Worm (Caenorhabditis elegans) whole organism, L4 larva: ENCODE measurements around the gene lido-11.
"Not testable (repeated sequence)": the region's sequence is repeated elsewhere in the genome, so short reads cannot be mapped to it uniquely, and the experiment has no call there.

Source experiments
- F26F4.8 ChIP-seq: fragments of 200-800 bp; sonication (Bioruptor generic); conservative IDR thresholded peaks from 2 replicates; pipeline ENCODE4 v1.3.6; 2022; ENCODE audit warnings: missing genetic modification characterization, missing compliant biosample characterization
- F37D6.2 ChIP-seq: sonication (generic microtip); optimal IDR thresholded peaks from 2 replicates; lab custom pipeline; 2016; ENCODE audit warnings: mild to moderate bottlenecking, missing genetic modification characterization, missing compliant biosample characterization
- F44E2.7 ChIP-seq: fragments of 200-800 bp; sonication (Bioruptor generic); IDR thresholded peaks from 2 replicates; pipeline ENCODE4 v2.1.2; 2022; ENCODE audit warnings: missing genetic modification characterization, missing compliant biosample characterization
- R02D3.7 ChIP-seq: fragments of 150-350 bp; sonication (generic microtip); optimal IDR thresholded peaks from 3 replicates; lab custom pipeline; 2014; ENCODE audit warnings: missing biosample characterization, missing genetic modification characterization
- Y105C5A.15 ChIP-seq: fragments of 200-800 bp; sonication (Bioruptor generic); IDR thresholded peaks from 2 replicates; pipeline ENCODE4 v1.3.6; 2022; ENCODE audit warnings: missing genetic modification characterization, missing compliant biosample characterization
- Y5F2A.4 ChIP-seq: fragments of 200-800 bp; sonication (Bioruptor generic); optimal IDR thresholded peaks from 2 replicates; lab custom pipeline; 2018; ENCODE audit warnings: mild to moderate bottlenecking, missing genetic modification characterization, missing compliant biosample characterization
- ZK337.2 ChIP-seq: fragments of 200-800 bp; sonication (Bioruptor generic); IDR thresholded peaks from 2 replicates; pipeline ENCODE4 v1.3.6; 2022; ENCODE audit warnings: missing genetic modification reagents, missing genetic modification characterization, missing compliant biosample characterization
- aha-1 ChIP-seq: fragments of 150-350 bp; peaks from one replicate; lab custom pipeline; 2014; ENCODE audit warnings: missing biosample characterization, missing genetic modification characterization
- ceh-20 ChIP-seq: fragments of 200-800 bp; sonication (Bioruptor generic); IDR thresholded peaks from 2 replicates; pipeline ENCODE4 v1.3.6; 2022; ENCODE audit warnings: missing genetic modification reagents, missing genetic modification characterization, missing compliant biosample characterization
- ceh-28 ChIP-seq: fragments of 150-350 bp; optimal IDR thresholded peaks from 2 replicates; lab custom pipeline; 2014; ENCODE audit warnings: missing biosample characterization, missing genetic modification reagents, missing genetic modification characterization
- ceh-62 ChIP-seq: sonication (generic microtip); optimal IDR thresholded peaks from 2 replicates; lab custom pipeline; 2017; ENCODE audit warnings: missing biosample characterization, missing genetic modification characterization
- ceh-82 ChIP-seq: sonication (generic microtip); optimal IDR thresholded peaks from 2 replicates; lab custom pipeline; 2017; ENCODE audit warnings: missing biosample characterization, missing genetic modification characterization
- cey-2 ChIP-seq: sonication (generic microtip); optimal IDR thresholded peaks from 3 replicates; lab custom pipeline; 2017; ENCODE audit warnings: missing genetic modification characterization, mild to moderate bottlenecking, missing compliant biosample characterization, antibody characterized with exemption, borderline replicate concordance; ENCODE audit not compliant: insufficient read depth
- ctbp-1 ChIP-seq: fragments of 200-800 bp; sonication (Bioruptor generic); IDR thresholded peaks from 2 replicates; pipeline ENCODE4 v1.3.6; 2022; ENCODE audit warnings: missing genetic modification reagents, missing genetic modification characterization, missing compliant biosample characterization
- dmd-8 ChIP-seq: fragments of 200-800 bp; sonication (Bioruptor generic); IDR thresholded peaks from 2 replicates; pipeline ENCODE4 v1.3.6; 2022; ENCODE audit warnings: missing genetic modification characterization, missing compliant biosample characterization
- dpl-1 ChIP-seq: fragments of 150-350 bp; optimal IDR thresholded peaks from 2 replicates; lab custom pipeline; 2014; ENCODE audit warnings: missing biosample characterization, missing genetic modification reagents, missing genetic modification characterization
- dve-1 ChIP-seq: sonication (generic microtip); optimal IDR thresholded peaks from 2 replicates; lab custom pipeline; 2017; ENCODE audit warnings: antibody characterized with exemption, mild to moderate bottlenecking, missing genetic modification characterization, missing compliant biosample characterization; ENCODE audit not compliant: insufficient read depth
- egl-43 ChIP-seq: fragments of 200-800 bp; sonication (Bioruptor generic); IDR thresholded peaks from 2 replicates; pipeline ENCODE4 v1.3.6; 2022; ENCODE audit warnings: missing genetic modification reagents, missing genetic modification characterization, missing compliant biosample characterization
- fkh-10 ChIP-seq: fragments of 150-350 bp; optimal IDR thresholded peaks from 2 replicates; lab custom pipeline; 2014; ENCODE audit warnings: missing biosample characterization, missing genetic modification reagents, missing genetic modification characterization
- jun-1 ChIP-seq: fragments of 150-350 bp; optimal IDR thresholded peaks from 2 replicates; lab custom pipeline; 2014; ENCODE audit warnings: missing biosample characterization, missing genetic modification reagents, missing genetic modification characterization
- lin-15B ChIP-seq: fragments of 150-350 bp; sonication (generic microtip); optimal IDR thresholded peaks from 3 replicates; lab custom pipeline; 2014; ENCODE audit warnings: missing biosample characterization, missing genetic modification characterization
- lin-38 ChIP-seq: fragments of 200-800 bp; sonication (Bioruptor generic); IDR thresholded peaks from 2 replicates; pipeline ENCODE4 v1.3.6; 2022; ENCODE audit warnings: missing genetic modification reagents, missing genetic modification characterization, missing compliant biosample characterization
- madf-9 ChIP-seq: fragments of 200-800 bp; sonication (Bioruptor generic); conservative IDR thresholded peaks from 2 replicates; pipeline ENCODE4 v1.3.6; 2022; ENCODE audit warnings: missing genetic modification reagents, missing genetic modification characterization, missing compliant biosample characterization
- mes-2 ChIP-seq: sonication (generic microtip); optimal IDR thresholded peaks from 2 replicates; lab custom pipeline; 2016; ENCODE audit warnings: missing genotype, mild to moderate bottlenecking, missing genetic modification characterization, missing compliant biosample characterization; ENCODE audit not compliant: poor library complexity, severe bottlenecking
- nhr-102 ChIP-seq: sonication (generic microtip); optimal IDR thresholded peaks from 2 replicates; lab custom pipeline; 2016; ENCODE audit warnings: mild to moderate bottlenecking, missing genetic modification characterization, moderate library complexity, missing compliant biosample characterization
- nhr-41 ChIP-seq: fragments of 200-800 bp; sonication (Bioruptor generic); IDR thresholded peaks from 2 replicates; pipeline ENCODE4 v1.3.6; 2022; ENCODE audit warnings: missing genetic modification reagents, missing genetic modification characterization, missing compliant biosample characterization
- nhr-42 ChIP-seq: fragments of 200-800 bp; sonication (Bioruptor generic); IDR thresholded peaks from 2 replicates; pipeline ENCODE4 v1.3.6; 2022; ENCODE audit warnings: missing genetic modification characterization, missing compliant biosample characterization
- nhr-6 ChIP-seq: fragments of 150-350 bp; optimal IDR thresholded peaks from 2 replicates; lab custom pipeline; 2014; ENCODE audit warnings: missing biosample characterization, missing genetic modification characterization
- pha-4 ChIP-seq, 2 experiments: fragments of 150-350 bp in 1 of 2; fragments of 200-800 bp in 1 of 2; sonication (Bioruptor generic) in 1 of 2; IDR thresholded peaks in 1 of 2; optimal IDR thresholded peaks in 1 of 2; 2 replicates each; pipeline versions ENCODE4 v1.3.6 to Lab custom; 2014 to 2022; ENCODE audit warnings: missing genetic modification characterization in 2 of 2, missing genetic modification reagents in 2 of 2, missing biosample characterization in 1 of 2, missing compliant biosample characterization in 1 of 2
- sdz-12 ChIP-seq: fragments of 200-800 bp; sonication (Bioruptor generic); optimal IDR thresholded peaks from 2 replicates; lab custom pipeline; 2018; ENCODE audit warnings: mild to moderate bottlenecking, missing genetic modification characterization, missing compliant biosample characterization
- set-16 ChIP-seq: fragments of 200-800 bp; sonication (Bioruptor generic); IDR thresholded peaks from 2 replicates; pipeline ENCODE4 v1.3.6; 2022; ENCODE audit warnings: missing genetic modification reagents, missing genetic modification characterization, missing compliant biosample characterization
- skn-1 ChIP-seq: fragments of 150-350 bp; optimal IDR thresholded peaks from 2 replicates; lab custom pipeline; 2014; ENCODE audit warnings: missing biosample characterization, missing genetic modification characterization
- spr-3 ChIP-seq: fragments of 200-800 bp; sonication (Bioruptor generic); optimal IDR thresholded peaks from 2 replicates; lab custom pipeline; 2018; ENCODE audit warnings: mild to moderate bottlenecking, missing genetic modification characterization, missing compliant biosample characterization
- tag-97 ChIP-seq: fragments of 200-800 bp; sonication (Bioruptor generic); IDR thresholded peaks from 2 replicates; pipeline ENCODE4 v1.3.6; 2022; ENCODE audit warnings: missing genetic modification characterization, missing compliant biosample characterization
- tra-1 ChIP-seq: fragments of 200-800 bp; sonication (Bioruptor generic); IDR thresholded peaks from 2 replicates; pipeline ENCODE4 v1.3.6; 2022; ENCODE audit warnings: missing genetic modification reagents, missing genetic modification characterization, missing compliant biosample characterization
- unc-62 ChIP-seq, 3 experiments: fragments of 150-350 bp in 1 of 3; sonication (generic microtip); optimal IDR thresholded peaks in 2 of 3; peaks in 1 of 3; 1 replicate in 1 of 3; 2 replicates in 2 of 3; lab custom pipeline; 2014 to 2017; ENCODE audit warnings: missing biosample characterization in 3 of 3, missing genetic modification characterization in 3 of 3, missing genetic modification reagents in 3 of 3, missing genotype in 1 of 3
- vab-7 ChIP-seq: fragments of 200-800 bp; sonication (Bioruptor generic); IDR thresholded peaks from 2 replicates; pipeline ENCODE4 v1.3.6; 2022; ENCODE audit warnings: missing genetic modification reagents, missing genetic modification characterization, missing compliant biosample characterization
- zfp-2 ChIP-seq: sonication (generic microtip); optimal IDR thresholded peaks from 2 replicates; lab custom pipeline; 2016; ENCODE audit warnings: mild to moderate bottlenecking, missing genetic modification characterization, missing compliant biosample characterization
- ztf-7 ChIP-seq: fragments of 150-350 bp; optimal IDR thresholded peaks from 2 replicates; lab custom pipeline; 2014; ENCODE audit warnings: missing biosample characterization, missing genetic modification characterization

lido-11 gene

DNA sequence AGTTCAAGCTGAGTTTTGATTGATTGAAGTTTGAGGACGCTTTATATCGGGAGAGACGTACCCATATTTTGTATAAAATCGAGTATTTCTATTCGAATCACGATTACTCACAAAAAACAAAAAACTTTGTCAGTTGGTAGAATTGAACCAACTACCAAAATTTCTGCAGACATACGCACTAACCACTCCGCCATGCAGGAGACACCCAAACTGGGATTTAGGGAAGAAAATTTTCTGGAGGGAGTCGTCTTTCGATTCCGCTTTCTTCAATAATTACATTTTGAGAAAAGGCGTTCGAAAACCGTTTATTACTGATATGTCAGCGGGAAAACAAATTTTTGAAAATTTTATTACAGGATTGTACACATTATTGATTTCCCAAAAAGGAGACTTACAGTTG, 27.5 kb downstream of the lido-11 start:
- TF ChIP-seq pha-4 (GFP tag; IDR thresholded peaks at IDR 0.05; lab: Robert Waterston, UW) (peak; percentile 45; the same call in 1 of the 2 replicates), F26F4.8 (GFP tag; lab: Robert Waterston, UW) (0 out of 2 replicates have a peak, but pooled peaks have one; percentile 17), dmd-8 (GFP tag; lab: Robert Waterston, UW) (0 out of 2 replicates have a peak, but pooled peaks have one; percentile 59), vab-7 (0 out of 2 replicates have a peak, but pooled peaks have one; percentile 10), lin-38 (GFP tag; lab: Robert Waterston, UW) (peak; percentile 47), tra-1 (GFP tag; lab: Robert Waterston, UW) (0 out of 2 replicates have a peak, but pooled peaks have one; percentile 33)
- not testable (repeated sequence) for TF ChIP-seq pha-4 (tag; optimal IDR thresholded peaks at IDR 0.05; lab: Kevin White, UChicago)

DNA sequence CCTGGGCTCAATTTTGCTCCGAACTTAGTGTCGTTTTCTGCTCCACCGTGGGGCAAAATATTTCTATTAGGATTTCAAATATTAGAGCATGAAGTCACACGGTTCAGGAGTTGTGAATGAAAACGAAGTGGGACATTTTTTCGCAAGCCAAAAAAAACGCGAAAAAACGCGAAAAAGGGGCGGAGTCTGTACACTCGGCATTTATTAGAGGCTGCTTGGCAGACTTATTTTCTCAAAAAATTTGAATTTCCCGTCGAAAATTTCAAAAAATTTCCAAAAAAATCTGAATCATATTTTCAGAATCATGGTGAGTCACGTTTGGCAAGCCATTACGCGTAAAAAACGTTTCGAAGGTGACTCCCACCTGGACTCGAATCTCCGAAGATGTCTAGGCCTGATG, 28.7 kb downstream of the lido-11 start, which contains the start of gene B0454.6:
Gene B0454.6, plus strand, starts transcription at position 301 of the 400 bp plus-strand sequence.
- TF ChIP-seq madf-9 (GFP tag; lab: Robert Waterston, UW); Y5F2A.4 (GFP tag; lab: Kevin White, UChicago); set-16 (GFP tag; lab: Robert Waterston, UW): not testable (repeated sequence)

DNA sequence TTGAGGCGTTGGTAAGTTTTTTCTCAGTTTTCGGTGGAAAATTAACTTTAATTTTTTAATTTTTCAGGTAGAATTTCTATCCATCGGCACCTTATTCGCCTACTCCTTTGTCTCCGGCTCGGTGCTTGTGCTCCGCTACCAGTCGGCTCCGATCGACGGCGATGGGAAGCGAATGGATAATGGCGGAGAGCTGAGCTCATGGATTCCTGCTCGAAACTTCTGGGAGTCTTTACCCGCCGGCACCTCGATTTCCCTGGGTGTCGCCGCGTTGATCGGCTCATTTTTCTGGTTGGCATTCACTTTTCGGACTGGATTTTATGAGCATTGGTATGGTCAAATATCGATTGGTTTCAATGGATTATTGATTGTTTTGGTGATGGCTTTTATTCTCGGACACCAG, 31.1 kb downstream of the lido-11 start:
- TF ChIP-seq ceh-28 (peak; percentile 55), Y5F2A.4 (GFP tag; lab: Kevin White, UChicago) (no peak), set-16 (GFP tag; lab: Robert Waterston, UW) (peak; percentile 75)
- TF ChIP-seq, all 104 proteins: peak for 2

DNA sequence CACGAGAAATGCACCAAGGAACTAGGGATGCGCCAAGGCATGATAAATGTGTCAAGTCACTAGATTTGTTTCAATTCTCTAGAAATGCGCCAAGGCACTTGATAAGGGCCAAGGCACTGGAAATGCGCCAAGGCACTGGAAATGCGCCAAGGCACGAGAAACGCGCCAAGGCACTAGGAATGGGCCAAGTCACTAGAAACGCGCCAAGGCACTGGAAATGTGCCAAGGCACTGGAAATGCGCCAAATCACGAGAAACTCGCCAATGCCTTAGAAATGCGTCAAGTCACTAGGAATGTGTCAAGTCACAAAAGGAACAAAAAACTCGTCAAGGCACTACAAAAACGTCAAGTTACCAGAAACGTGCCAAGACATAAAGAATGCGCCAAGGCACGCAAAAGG, 32.6 kb downstream of the lido-11 start:
- TF ChIP-seq ctbp-1 (GFP tag; lab: Robert Waterston, UW) (no peak), aha-1 (tag; lab: Kevin White, UChicago) (peak; percentile 81), ZK337.2 (GFP tag; lab: Robert Waterston, UW) (0 out of 2 replicates have a peak, but pooled peaks have one; percentile 10), lin-38 (GFP tag; lab: Robert Waterston, UW) (peak; percentile 45), ceh-20 (GFP tag; lab: Robert Waterston, UW) (peak; percentile 23; the same call in 1 of the 2 replicates), ceh-62 (no peak), tra-1 (GFP tag; lab: Robert Waterston, UW) (0 out of 2 replicates have a peak, but pooled peaks have one; percentile 16), Y105C5A.15 (GFP tag; lab: Robert Waterston, UW) (no peak), skn-1 (tag; lab: Kevin White, UChicago) (no peak), lin-15B (tag; lab: Kevin White, UChicago) (no peak), zfp-2 (tag; lab: Kevin White, UChicago) (no peak), nhr-41 (GFP tag; lab: Robert Waterston, UW) (no peak), jun-1 (tag; lab: Kevin White, UChicago) (no peak), nhr-6 (tag; lab: Kevin White, UChicago) (no peak), R02D3.7 (tag; lab: Kevin White, UChicago) (no peak), vab-7 (no peak), nhr-42 (no peak), nhr-102 (no peak)
- TF ChIP-seq, all 104 proteins: peak for 5

DNA sequence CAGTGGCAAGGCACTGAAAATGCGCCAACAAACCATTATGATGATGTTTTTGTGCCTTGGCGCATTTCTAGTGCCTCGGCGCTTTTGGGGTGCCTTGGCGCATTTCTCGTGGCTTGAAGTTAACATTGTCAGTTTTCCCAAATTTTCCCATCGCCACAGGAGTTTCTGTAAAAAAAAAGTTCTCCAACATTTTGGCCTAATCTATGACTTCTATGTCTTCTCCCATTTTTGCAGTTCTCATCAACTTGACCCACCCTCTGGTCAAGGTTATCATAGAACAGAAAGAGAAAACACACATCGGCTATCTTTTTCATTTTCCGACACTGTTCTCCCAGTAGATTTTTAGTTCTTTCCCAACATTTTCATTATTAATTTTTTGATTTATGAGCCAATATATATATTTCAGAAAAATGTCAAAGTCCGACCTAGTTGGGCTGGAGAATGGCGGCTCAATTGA, 34.7 kb downstream of the lido-11 start, which contains the start of the genes B0454.26 and B0454.5:
Gene B0454.26, minus strand, starts transcription at position 101 of the 457 bp plus-strand sequence.
Gene B0454.5, plus strand, starts transcription at position 407 of the 457 bp plus-strand sequence.
- TF ChIP-seq nhr-42: no peak
- no peak for TF ChIP-seq unc-62 (GFP tag; optimal IDR thresholded peaks at IDR 0.05 in 1 of 2; lab: Kevin White, UChicago)
- no peak for TF ChIP-seq unc-62 (tag; optimal IDR thresholded peaks at IDR 0.05; lab: Kevin White, UChicago)
- TF ChIP-seq dpl-1 (GFP tag; lab: Kevin White, UChicago): no peak
- TF ChIP-seq fkh-10: no peak
- no peak for TF ChIP-seq cey-2 (tag; lab: Kevin White, UChicago)
- TF ChIP-seq ZK337.2 (GFP tag; lab: Robert Waterston, UW): no peak
- TF ChIP-seq ceh-82 (tag; lab: Kevin White, UChicago): no peak
- TF ChIP-seq mes-2 (tag; lab: Kevin White, UChicago): no peak
- TF ChIP-seq egl-43 (GFP tag; lab: Robert Waterston, UW): no peak
- TF ChIP-seq sdz-12 (GFP tag; lab: Kevin White, UChicago): no peak
- no peak for TF ChIP-seq F37D6.2 (tag; lab: Kevin White, UChicago)
- TF ChIP-seq ztf-7 (tag; lab: Kevin White, UChicago): no peak
- no peak for TF ChIP-seq dve-1
- TF ChIP-seq spr-3 (GFP tag; lab: Kevin White, UChicago): no peak
- no peak for TF ChIP-seq F44E2.7 (GFP tag; lab: Robert Waterston, UW)
- no peak for TF ChIP-seq Y105C5A.15 (GFP tag; lab: Robert Waterston, UW)
- no peak for TF ChIP-seq tag-97 (GFP tag; lab: Robert Waterston, UW)
- TF ChIP-seq ceh-62: no peak
